Worm (Caenorhabditis elegans): Measurements from ENCODE around the gene ulp-2.

ce11 chrII:4935518-4935917 lies 24.2 kb downstream of the ulp-2 start, which contains the start of gene ZK546.5:
- TF ChIP-seq sox-4 (tag; optimal IDR thresholded peaks at IDR 0.05) (no peak), jun-1 (tag; optimal IDR thresholded peaks at IDR 0.05) (no peak), aha-1 (tag; optimal IDR thresholded peaks at IDR 0.05) (no peak), ceh-82 (tag; optimal IDR thresholded peaks at IDR 0.05) (no peak), snpc-4 (tag; optimal IDR thresholded peaks at IDR 0.05) (no peak), hlh-4 (tag; optimal IDR thresholded peaks at IDR 0.05) (no peak), mep-1 (tag; optimal IDR thresholded peaks at IDR 0.05) (no peak), mdl-1 (tag; optimal IDR thresholded peaks at IDR 0.05) (no peak), nhr-237 (tag; optimal IDR thresholded peaks at IDR 0.05) (no peak), ceh-63 (GFP tag; optimal IDR thresholded peaks at IDR 0.05) (no peak), irx-1 (tag; optimal IDR thresholded peaks at IDR 0.05) (no peak), lin-15B (tag; optimal IDR thresholded peaks at IDR 0.05) (no peak), efl-1 (optimal IDR thresholded peaks at IDR 0.05) (peak; percentile 10 to 33), efl-1 (GFP tag; optimal IDR thresholded peaks at IDR 0.05 in 1 of 2) (peak in 1 of 2 experiments; percentile 23), blmp-1 (tag; optimal IDR thresholded peaks at IDR 0.05) (no peak)

All from whole organism, L1 larva.